Worm (Caenorhabditis elegans): ENCODE results near the gene E_BE45912.2.

The E_BE45912.2 gene

ce11 chrIII:1030965-1031364 lies at the start of gene E_BE45912.2, which contains the start of gene clc-26:
Gene E_BE45912.2 (minus strand): TSS chrIII:1031103.
Gene clc-26 (minus strand): TSS chrIII:1031065.
- no peak for TF ChIP-seq mdl-1 (tag; optimal IDR thresholded peaks at IDR 0.05)
- no peak for TF ChIP-seq fkh-2 (tag; optimal IDR thresholded peaks at IDR 0.05)
- TF ChIP-seq egl-27 (tag; optimal IDR thresholded peaks at IDR 0.05), result no peak
- TF ChIP-seq hmg-11 (tag; optimal IDR thresholded peaks at IDR 0.05), result no peak
- no peak for TF ChIP-seq ceh-28 (tag; optimal IDR thresholded peaks at IDR 0.05)
- no peak for TF ChIP-seq nhr-237 (tag; optimal IDR thresholded peaks at IDR 0.05)
- TF ChIP-seq eor-1 (tag; optimal IDR thresholded peaks at IDR 0.05), result no peak
- no peak for TF ChIP-seq elt-3 (tag; optimal IDR thresholded peaks at IDR 0.05)
- no peak for TF ChIP-seq fos-1 (tag; optimal IDR thresholded peaks at IDR 0.05)
- TF ChIP-seq nhr-76 (tag; optimal IDR thresholded peaks at IDR 0.05), result no peak
- TF ChIP-seq aly-2 (tag; optimal IDR thresholded peaks at IDR 0.05), result no peak
- no peak for TF ChIP-seq lin-15B (tag; optimal IDR thresholded peaks at IDR 0.05)
- no peak for TF ChIP-seq skn-1 (tag; optimal IDR thresholded peaks at IDR 0.05)
- no peak for TF ChIP-seq ceh-82 (tag; optimal IDR thresholded peaks at IDR 0.05)
- TF ChIP-seq egl-5 (tag; optimal IDR thresholded peaks at IDR 0.05), result no peak
- TF ChIP-seq sea-2 (GFP tag; optimal IDR thresholded peaks at IDR 0.05), result no peak
- no peak for TF ChIP-seq tbx-2 (tag; optimal IDR thresholded peaks at IDR 0.05)
- no peak for TF ChIP-seq lsy-12 (tag; optimal IDR thresholded peaks at IDR 0.05)
- no peak for TF ChIP-seq nhr-25 (tag; optimal IDR thresholded peaks at IDR 0.05)
- no peak for TF ChIP-seq ceh-16 (tag; optimal IDR thresholded peaks at IDR 0.05)

- TF ChIP-seq nhr-11 (tag; optimal IDR thresholded peaks at IDR 0.05), result peak; percentile 1
- TF ChIP-seq ceh-28 (tag; optimal IDR thresholded peaks at IDR 0.05), result peak; percentile 87
- TF ChIP-seq ama-1 (optimal IDR thresholded peaks at IDR 0.05), result peak; percentile 71
- TF ChIP-seq skn-1 (tag; optimal IDR thresholded peaks at IDR 0.05), result peak; percentile 81
- TF ChIP-seq fkh-10 (GFP tag; optimal IDR thresholded peaks at IDR 0.05), result peak; percentile 62
- TF ChIP-seq eor-1 (tag; optimal IDR thresholded peaks at IDR 0.05), result no peak
- no peak for TF ChIP-seq aly-2 (tag; optimal IDR thresholded peaks at IDR 0.05)
- TF ChIP-seq tbx-2 (tag; optimal IDR thresholded peaks at IDR 0.05), result peak; percentile 70
- peak; percentile 80 for TF ChIP-seq R02D3.7 (tag; optimal IDR thresholded peaks at IDR 0.05)
- TF ChIP-seq hmg-11 (tag; optimal IDR thresholded peaks at IDR 0.05), result peak; percentile 83
- peak; percentile 98 for TF ChIP-seq nhr-23 (tag; optimal IDR thresholded peaks at IDR 0.05)
- peak; percentile 82 for TF ChIP-seq jun-1 (tag; optimal IDR thresholded peaks at IDR 0.05)
- no peak for TF ChIP-seq ZK546.5 (tag; optimal IDR thresholded peaks at IDR 0.05)
- TF ChIP-seq egl-5 (tag; optimal IDR thresholded peaks at IDR 0.05), result peak; percentile 80
- peak; percentile 96 for TF ChIP-seq nfya-1 (tag; optimal IDR thresholded peaks at IDR 0.05; ENCODE audit: insufficient read depth)
- peak; percentile 60 for TF ChIP-seq elt-1 (tag; optimal IDR thresholded peaks at IDR 0.05)
- TF ChIP-seq zag-1 (tag; optimal IDR thresholded peaks at IDR 0.05), result peak; percentile 46
- peak; percentile 87 for TF ChIP-seq snpc-4 (tag; optimal IDR thresholded peaks at IDR 0.05)
- no peak for TF ChIP-seq sea-2 (GFP tag; optimal IDR thresholded peaks at IDR 0.05)
- peak; percentile 62 for TF ChIP-seq pqm-1 (tag; optimal IDR thresholded peaks at IDR 0.05)
- TF ChIP-seq lin-39 (tag; optimal IDR thresholded peaks at IDR 0.05), result peak; percentile 95
- peak; percentile 57 for TF ChIP-seq ceh-82 (tag; optimal IDR thresholded peaks at IDR 0.05)
- TF ChIP-seq elt-2 (tag; optimal IDR thresholded peaks at IDR 0.05), result peak; percentile 78
- no peak for TF ChIP-seq ceh-16 (tag; optimal IDR thresholded peaks at IDR 0.05)
- peak; percentile 34 for TF ChIP-seq ztf-4 (tag; optimal IDR thresholded peaks at IDR 0.05)
- peak; percentile 99 for TF ChIP-seq lin-15B (tag; optimal IDR thresholded peaks at IDR 0.05)
- peak; percentile 59 for TF ChIP-seq nhr-77 (tag; optimal IDR thresholded peaks at IDR 0.05)
- peak; percentile 60 for TF ChIP-seq lsy-12 (tag; optimal IDR thresholded peaks at IDR 0.05)
- peak; percentile 97 for TF ChIP-seq nhr-25 (tag; optimal IDR thresholded peaks at IDR 0.05)
- peak; percentile 79 for TF ChIP-seq nhr-43 (tag; optimal IDR thresholded peaks at IDR 0.05; ENCODE audit: poor library complexity, severe bottlenecking)
- TF ChIP-seq elt-3 (tag; optimal IDR thresholded peaks at IDR 0.05), result peak in 1 of 3 experiments; percentile 60
- TF ChIP-seq nhr-76 (tag; optimal IDR thresholded peaks at IDR 0.05), result no peak
- peak; percentile 98 for TF ChIP-seq pha-4 (tag; optimal IDR thresholded peaks at IDR 0.05)
- peak; percentile 81 for TF ChIP-seq mdl-1 (tag; optimal IDR thresholded peaks at IDR 0.05)
- no peak for TF ChIP-seq fos-1 (tag; optimal IDR thresholded peaks at IDR 0.05)
- TF ChIP-seq unc-62 (GFP tag; optimal IDR thresholded peaks at IDR 0.05), result no peak
- TF ChIP-seq nhr-67 (tag; optimal IDR thresholded peaks at IDR 0.05), result no peak
- TF ChIP-seq nhr-28 (tag; optimal IDR thresholded peaks at IDR 0.05), result no peak
These were observed 49.6 kb upstream of the E_BE45912.2 start, which contains the start of the genes rab-18 and kbp-4 for ce11 chrIII:1080536-1080935. Gene rab-18 (minus strand): TSS chrIII:1080775. Gene kbp-4 (plus strand): TSS chrIII:1080901.

Measured in whole organism, L3 larva.